Worm (Caenorhabditis elegans) whole organism, late embryonic: ENCODE data around the gene F11C7.7.

Experiments used
- dve-1 ChIP-seq: sonication (generic microtip); optimal IDR thresholded peaks from 2 replicates; lab custom pipeline; 2017; ENCODE audit warnings: antibody characterized with exemption, mild to moderate bottlenecking, missing genetic modification characterization, missing compliant biosample characterization
- nhr-11 ChIP-seq: fragments of 150-350 bp; optimal IDR thresholded peaks from 2 replicates; lab custom pipeline; 2014; ENCODE audit warnings: missing biosample characterization, missing genetic modification characterization
- tbx-2 ChIP-seq: sonication (generic microtip); optimal IDR thresholded peaks from 2 replicates; lab custom pipeline; 2016; ENCODE audit warnings: missing genetic modification characterization, missing compliant biosample characterization
- unc-86 ChIP-seq: sonication (generic microtip); optimal IDR thresholded peaks from 2 replicates; lab custom pipeline; 2016; ENCODE audit warnings: missing genetic modification characterization, missing compliant biosample characterization

DNA sequence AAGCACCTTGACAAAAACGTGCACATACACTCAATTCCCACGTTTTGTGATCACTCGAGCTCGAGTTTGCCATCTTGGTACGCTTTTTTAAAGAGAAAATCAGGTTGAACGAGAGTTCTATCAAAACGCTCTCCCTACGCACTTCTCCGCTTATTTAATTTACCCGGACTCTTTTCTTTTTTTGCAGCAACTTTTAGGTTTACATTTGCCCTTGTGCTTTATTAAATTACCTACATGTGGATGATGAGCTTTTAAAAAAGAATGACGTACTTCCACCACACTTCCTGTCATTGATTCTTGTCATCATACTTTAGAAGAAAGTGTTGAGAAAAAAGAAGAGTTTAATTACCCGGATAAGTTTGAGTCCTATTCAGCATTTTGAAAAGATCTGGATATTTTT, 46.3 kb upstream of the F11C7.7 start:
- no peak for TF ChIP-seq tbx-2
- no peak for TF ChIP-seq dve-1 (tag; lab: Kevin White, UChicago)
- TF ChIP-seq nhr-11 (tag; lab: Kevin White, UChicago): no peak
- no peak for TF ChIP-seq unc-86 (tag; lab: Kevin White, UChicago)
